Worm (Caenorhabditis elegans) whole organism, L2 larva: Measurements from ENCODE around the gene lgc-14.

Experiments used
- ama-1 ChIP-seq: fragments of 150-350 bp; optimal IDR thresholded peaks from 2 replicates; lab custom pipeline; 2018; ENCODE audit warnings: inconsistent platforms
- blmp-1 ChIP-seq: sonication (generic microtip); optimal IDR thresholded peaks from 2 replicates; lab custom pipeline; 2017; ENCODE audit warnings: missing genetic modification characterization, mild to moderate bottlenecking, missing compliant biosample characterization, antibody characterized with exemption, moderate library complexity; ENCODE audit not compliant: insufficient read depth
- dmd-4 ChIP-seq: sonication (generic microtip); optimal IDR thresholded peaks from 2 replicates; lab custom pipeline; 2017; ENCODE audit warnings: missing biosample characterization, missing genetic modification characterization
- egl-27 ChIP-seq: sonication (generic microtip); optimal IDR thresholded peaks from 3 replicates; lab custom pipeline; 2017; ENCODE audit warnings: missing biosample characterization, missing genetic modification reagents, missing genetic modification characterization
- elt-1 ChIP-seq: fragments of 150-350 bp; optimal IDR thresholded peaks from 2 replicates; lab custom pipeline; 2014; ENCODE audit warnings: missing biosample characterization, missing genetic modification characterization
- elt-3 ChIP-seq: sonication (generic microtip); optimal IDR thresholded peaks from 2 replicates; lab custom pipeline; 2017; ENCODE audit warnings: missing biosample characterization, missing genetic modification characterization
- lsy-2 ChIP-seq, 2 experiments: fragments of 150-350 bp in 1 of 2; sonication (generic microtip) in 1 of 2; optimal IDR thresholded peaks; 2 replicates each; lab custom pipeline; 2014 to 2017; ENCODE audit warnings: missing biosample characterization in 2 of 2, missing genetic modification characterization in 2 of 2
- nhr-11 ChIP-seq: fragments of 150-350 bp; optimal IDR thresholded peaks from 2 replicates; lab custom pipeline; 2014; ENCODE audit warnings: missing biosample characterization, missing genetic modification characterization
- nhr-12 ChIP-seq: fragments of 150-350 bp; optimal IDR thresholded peaks from 2 replicates; lab custom pipeline; 2014; ENCODE audit warnings: missing biosample characterization, missing genetic modification characterization
- nhr-6 ChIP-seq: fragments of 150-350 bp; optimal IDR thresholded peaks from 2 replicates; lab custom pipeline; 2014; ENCODE audit warnings: missing biosample characterization, missing genetic modification characterization
- nhr-77 ChIP-seq: fragments of 150-350 bp; optimal IDR thresholded peaks from 2 replicates; lab custom pipeline; 2014; ENCODE audit warnings: missing biosample characterization, missing genetic modification characterization
- skn-1 ChIP-seq: sonication (generic microtip); optimal IDR thresholded peaks from 2 replicates; lab custom pipeline; 2017; ENCODE audit warnings: missing biosample characterization, missing genetic modification characterization
- snpc-4 ChIP-seq: fragments of 150-350 bp; optimal IDR thresholded peaks from 2 replicates; lab custom pipeline; 2014; ENCODE audit warnings: missing biosample characterization, missing genetic modification characterization
- zag-1 ChIP-seq: fragments of 150-350 bp; optimal IDR thresholded peaks from 2 replicates; lab custom pipeline; 2014; ENCODE audit warnings: missing biosample characterization, missing genetic modification characterization

- TF ChIP-seq blmp-1 (tag; lab: Kevin White, UChicago) (no peak), nhr-12 (tag; lab: Kevin White, UChicago) (no peak), nhr-6 (tag; lab: Kevin White, UChicago) (no peak), ama-1 (no peak), nhr-11 (tag; lab: Kevin White, UChicago) (no peak), zag-1 (tag; lab: Kevin White, UChicago) (no peak), snpc-4 (tag; lab: Kevin White, UChicago) (no peak), nhr-77 (no peak), dmd-4 (tag; lab: Kevin White, UChicago) (no peak), skn-1 (tag; lab: Kevin White, UChicago) (no peak), egl-27 (tag; lab: Kevin White, UChicago) (no peak), elt-1 (no peak), elt-3 (tag; lab: Kevin White, UChicago) (no peak), lsy-2 (tag; optimal IDR thresholded peaks at IDR 0.05; lab: Kevin White, UChicago) (no peak)
These were observed 46.4 kb upstream of the lgc-14 start, which contains the start of gene lgc-23 for ce11 chrX:12064908-12065307.
